Worm (Caenorhabditis elegans): ENCODE data around the gene sri-37.

ce11 chrII:2610202-2610912, 19.0 kb upstream of the sri-37 start, which contains the start of gene sri-38:
- TF ChIP-seq ama-1 (optimal IDR thresholded peaks at IDR 0.05): no peak
- no peak for TF ChIP-seq tra-4 (tag; optimal IDR thresholded peaks at IDR 0.05)
- no peak for TF ChIP-seq sea-1 (GFP tag; conservative IDR thresholded peaks at IDR 0.05)
- TF ChIP-seq hmbx-1 (tag; optimal IDR thresholded peaks at IDR 0.05): no peak
- no peak for TF ChIP-seq ets-7 (tag; optimal IDR thresholded peaks at IDR 0.05)
- TF ChIP-seq flt-1 (GFP tag; IDR thresholded peaks at IDR 0.05): no peak
- TF ChIP-seq pes-1 (GFP tag; IDR thresholded peaks at IDR 0.05): no peak
- TF ChIP-seq hnd-1 (tag; optimal IDR thresholded peaks at IDR 0.05): no peak
- TF ChIP-seq tbx-11 (GFP tag; IDR thresholded peaks at IDR 0.05): no peak
- no peak for TF ChIP-seq ceh-36 (tag; optimal IDR thresholded peaks at IDR 0.05)
- TF ChIP-seq ceh-13 (GFP tag; optimal IDR thresholded peaks at IDR 0.05): no peak

All from whole organism, early embryonic.